Fruit fly (Drosophila melanogaster) whole organism, wandering third instar larva: ENCODE data around the gene CG17982.

Experiments used
- Hnf4 ChIP-seq: fragments of 200-800 bp; sonication (Bioruptor generic); optimal IDR thresholded peaks from 2 replicates; lab custom pipeline; 2016; ENCODE audit warnings: missing biosample characterization, mild to moderate bottlenecking, missing genetic modification characterization
- Hr78 ChIP-seq: fragments of >200 bp; optimal IDR thresholded peaks from 2 replicates; lab custom pipeline; 2017; ENCODE audit warnings: missing biosample characterization, missing genetic modification characterization
- N ChIP-seq: fragments of >200 bp; optimal IDR thresholded peaks from 2 replicates; lab custom pipeline; 2018; ENCODE audit warnings: missing biosample characterization, missing external identifiers, missing genetic modification characterization
- OdsH ChIP-seq: fragments of 200-800 bp; sonication (Bioruptor generic); optimal IDR thresholded peaks from 2 replicates; lab custom pipeline; 2016; ENCODE audit warnings: missing biosample characterization, mild to moderate bottlenecking, missing genetic modification characterization
- br ChIP-seq: fragments of 200-800 bp; sonication (Bioruptor generic); optimal IDR thresholded peaks from 2 replicates; lab custom pipeline; 2016; ENCODE audit warnings: missing biosample characterization, missing genetic modification characterization
- h ChIP-seq: fragments of 200-800 bp; sonication (Bioruptor generic); optimal IDR thresholded peaks from 3 replicates; lab custom pipeline; 2016; ENCODE audit warnings: missing biosample characterization, mild to moderate bottlenecking, missing genetic modification characterization
- psq ChIP-seq: fragments of 200-800 bp; sonication (Bioruptor generic); optimal IDR thresholded peaks from 3 replicates; lab custom pipeline; 2017; ENCODE audit warnings: missing biosample characterization, mild to moderate bottlenecking, missing genetic modification characterization, moderate library complexity
- rgr ChIP-seq: fragments of 200-800 bp; sonication (Bioruptor generic); optimal IDR thresholded peaks from 3 replicates; lab custom pipeline; 2016; ENCODE audit warnings: missing biosample characterization, mild to moderate bottlenecking, missing genetic modification characterization
- sv ChIP-seq: fragments of 200-800 bp; sonication (Bioruptor generic); optimal IDR thresholded peaks from 3 replicates; lab custom pipeline; 2016; ENCODE audit warnings: missing biosample characterization, missing genetic modification characterization

DNA sequence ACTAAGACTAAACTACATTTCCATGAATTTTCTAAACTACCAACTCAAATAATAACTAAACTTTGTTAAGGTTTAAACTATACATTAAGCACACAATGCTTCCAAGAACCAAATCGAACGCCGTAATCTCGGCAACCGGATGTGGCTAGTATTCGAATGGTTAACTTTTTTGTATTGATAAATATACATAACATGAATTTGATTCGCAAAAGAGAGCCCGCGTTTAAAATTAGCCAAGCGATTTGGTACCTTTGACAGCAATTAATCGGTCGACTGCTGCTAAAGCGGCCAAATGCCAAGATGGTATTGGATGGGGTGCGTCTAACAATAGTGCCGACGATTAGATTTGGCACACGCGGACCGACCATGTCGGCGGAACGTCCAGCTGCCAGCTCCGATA lies 4.0 kb upstream of the CG17982 start, which contains the start of gene CG15336:
- no peak for TF ChIP-seq Hr78
- TF ChIP-seq br (GFP tag; lab: Kevin White, UChicago) = no peak
- TF ChIP-seq Hnf4 (GFP tag; lab: Kevin White, UChicago) = no peak
- no peak for TF ChIP-seq rgr (GFP tag; lab: Kevin White, UChicago)
- no peak for TF ChIP-seq h (GFP tag; lab: Kevin White, UChicago)
- TF ChIP-seq psq (GFP tag; lab: Kevin White, UChicago) = no peak
- no peak for TF ChIP-seq N (GFP tag; lab: Kevin White, UChicago)
- TF ChIP-seq sv = no peak
- no peak for TF ChIP-seq OdsH (GFP tag; lab: Kevin White, UChicago)
